Worm (Caenorhabditis elegans) whole organism, L3 larva: Measurements from ENCODE around the gene F42G2.7.

Source experiments
- R02D3.7 ChIP-seq: fragments of 150-350 bp; optimal IDR thresholded peaks from 2 replicates; lab custom pipeline; 2014; ENCODE audit warnings: missing biosample characterization, missing genetic modification characterization
- ZK546.5 ChIP-seq: sonication (generic microtip); optimal IDR thresholded peaks from 2 replicates; lab custom pipeline; 2017; ENCODE audit warnings: missing biosample characterization, missing genetic modification characterization
- aly-2 ChIP-seq: fragments of 150-350 bp; optimal IDR thresholded peaks from 2 replicates; lab custom pipeline; 2014; ENCODE audit warnings: missing biosample characterization, missing genetic modification characterization
- ama-1 ChIP-seq: fragments of 150-350 bp; optimal IDR thresholded peaks from 2 replicates; lab custom pipeline; 2018
- ceh-28 ChIP-seq: fragments of 150-350 bp; optimal IDR thresholded peaks from 2 replicates; lab custom pipeline; 2014; ENCODE audit warnings: missing biosample characterization, missing genetic modification reagents, missing genetic modification characterization
- ceh-82 ChIP-seq: fragments of 150-350 bp; optimal IDR thresholded peaks from 2 replicates; lab custom pipeline; 2014; ENCODE audit warnings: missing biosample characterization, missing genetic modification characterization
- daf-12 ChIP-seq: fragments of 150-350 bp; optimal IDR thresholded peaks from 2 replicates; lab custom pipeline; 2014; ENCODE audit warnings: missing biosample characterization, missing genetic modification reagents, missing genetic modification characterization
- egl-5 ChIP-seq: fragments of 150-350 bp; optimal IDR thresholded peaks from 2 replicates; lab custom pipeline; 2017; ENCODE audit warnings: missing biosample characterization, missing genetic modification reagents, missing genetic modification characterization, inconsistent platforms
- elt-1 ChIP-seq: fragments of 150-350 bp; optimal IDR thresholded peaks from 2 replicates; lab custom pipeline; 2014; ENCODE audit warnings: missing biosample characterization, missing genetic modification characterization
- elt-2 ChIP-seq: sonication (generic microtip); optimal IDR thresholded peaks from 2 replicates; lab custom pipeline; 2016; ENCODE audit warnings: missing genetic modification reagents, mild to moderate bottlenecking, missing genetic modification characterization, missing compliant biosample characterization
- elt-3 ChIP-seq, 3 experiments: fragments of 150-350 bp in 1 of 3; sonication (generic microtip) in 2 of 3; optimal IDR thresholded peaks; 2 replicates in 2 of 3; 4 replicates in 1 of 3; lab custom pipeline; 2014 to 2017; ENCODE audit warnings: missing biosample characterization in 3 of 3, missing genetic modification characterization in 3 of 3
- eor-1 ChIP-seq, 2 experiments: fragments of 150-350 bp; optimal IDR thresholded peaks; 2 replicates each; lab custom pipeline; 2014 to 2018; ENCODE audit warnings: missing biosample characterization in 2 of 2, missing genetic modification characterization in 2 of 2
- fkh-2 ChIP-seq: fragments of 150-350 bp; optimal IDR thresholded peaks from 2 replicates; lab custom pipeline; 2014; ENCODE audit warnings: missing biosample characterization, missing genetic modification reagents, missing genetic modification characterization
- fos-1 ChIP-seq: fragments of 150-350 bp; optimal IDR thresholded peaks from 2 replicates; lab custom pipeline; 2014; ENCODE audit warnings: missing biosample characterization, missing genetic modification characterization
- hmg-11 ChIP-seq: sonication (generic microtip); optimal IDR thresholded peaks from 2 replicates; lab custom pipeline; 2016; ENCODE audit warnings: missing genetic modification characterization, missing compliant biosample characterization
- jun-1 ChIP-seq: fragments of 150-350 bp; optimal IDR thresholded peaks from 2 replicates; lab custom pipeline; 2014; ENCODE audit warnings: missing biosample characterization, missing genetic modification reagents, missing genetic modification characterization
- lin-15B ChIP-seq: fragments of 150-350 bp; optimal IDR thresholded peaks from 2 replicates; lab custom pipeline; 2014; ENCODE audit warnings: missing biosample characterization, missing genetic modification characterization
- lin-39 ChIP-seq: fragments of 150-350 bp; optimal IDR thresholded peaks from 2 replicates; lab custom pipeline; 2018; ENCODE audit warnings: missing biosample characterization, missing genetic modification reagents, missing genetic modification characterization
- mml-1 ChIP-seq: fragments of 150-350 bp; sonication (generic microtip); optimal IDR thresholded peaks from 3 replicates; lab custom pipeline; 2014; ENCODE audit warnings: missing biosample characterization, missing genetic modification characterization
- nfya-1 ChIP-seq: sonication (generic microtip); optimal IDR thresholded peaks from 2 replicates; lab custom pipeline; 2017; ENCODE audit warnings: missing genetic modification characterization, mild to moderate bottlenecking, missing compliant biosample characterization, antibody characterized with exemption, moderate library complexity; ENCODE audit not compliant: insufficient read depth
- nhr-12 ChIP-seq: fragments of 150-350 bp; optimal IDR thresholded peaks from 2 replicates; lab custom pipeline; 2014; ENCODE audit warnings: missing biosample characterization, missing genetic modification characterization
- nhr-23 ChIP-seq: fragments of 150-350 bp; optimal IDR thresholded peaks from 2 replicates; lab custom pipeline; 2014; ENCODE audit warnings: missing biosample characterization, missing genetic modification reagents, missing genetic modification characterization
- nhr-237 ChIP-seq: fragments of 150-350 bp; optimal IDR thresholded peaks from 2 replicates; lab custom pipeline; 2014; ENCODE audit warnings: missing biosample characterization, missing genetic modification characterization
- nhr-25 ChIP-seq: sonication (generic microtip); optimal IDR thresholded peaks from 2 replicates; lab custom pipeline; 2017; ENCODE audit warnings: missing biosample characterization, missing genetic modification characterization
- nhr-28 ChIP-seq: fragments of 150-350 bp; optimal IDR thresholded peaks from 2 replicates; lab custom pipeline; 2014; ENCODE audit warnings: missing biosample characterization, missing genetic modification characterization
- nhr-67 ChIP-seq: fragments of 150-350 bp; optimal IDR thresholded peaks from 2 replicates; lab custom pipeline; 2014; ENCODE audit warnings: missing biosample characterization, missing genetic modification characterization
- nhr-76 ChIP-seq: fragments of 150-350 bp; sonication (generic microtip); optimal IDR thresholded peaks from 5 replicates; lab custom pipeline; 2014; ENCODE audit warnings: missing biosample characterization, missing genetic modification characterization
- pha-4 ChIP-seq: fragments of 150-350 bp; optimal IDR thresholded peaks from 2 replicates; lab custom pipeline; 2014; ENCODE audit warnings: missing biosample characterization, missing genetic modification reagents, missing genetic modification characterization
- sea-2 ChIP-seq: fragments of 150-350 bp; sonication (generic microtip); optimal IDR thresholded peaks from 4 replicates; lab custom pipeline; 2014; ENCODE audit warnings: missing biosample characterization, missing genetic modification reagents, missing genetic modification characterization
- skn-1 ChIP-seq: fragments of 150-350 bp; optimal IDR thresholded peaks from 2 replicates; lab custom pipeline; 2014; ENCODE audit warnings: missing biosample characterization, missing genetic modification characterization
- snpc-4 ChIP-seq: fragments of 150-350 bp; optimal IDR thresholded peaks from 2 replicates; lab custom pipeline; 2014; ENCODE audit warnings: missing biosample characterization, missing genetic modification characterization
- tbx-2 ChIP-seq: sonication (generic microtip); optimal IDR thresholded peaks from 2 replicates; lab custom pipeline; 2016; ENCODE audit warnings: mild to moderate bottlenecking, missing genetic modification characterization, missing compliant biosample characterization
- unc-39 ChIP-seq: sonication (generic microtip); optimal IDR thresholded peaks from 4 replicates; lab custom pipeline; 2017; ENCODE audit warnings: missing biosample characterization, missing genetic modification characterization
- unc-62 ChIP-seq: fragments of 150-350 bp; sonication (generic microtip); optimal IDR thresholded peaks from 4 replicates; lab custom pipeline; 2014; ENCODE audit warnings: missing biosample characterization, missing genetic modification reagents, missing genetic modification characterization
- zag-1 ChIP-seq: fragments of 150-350 bp; optimal IDR thresholded peaks from 2 replicates; lab custom pipeline; 2014; ENCODE audit warnings: missing biosample characterization, missing genetic modification characterization
- ztf-11 ChIP-seq: fragments of 150-350 bp; optimal IDR thresholded peaks from 2 replicates; lab custom pipeline; 2014; ENCODE audit warnings: missing biosample characterization, missing genetic modification characterization

The F42G2.7 gene

DNA sequence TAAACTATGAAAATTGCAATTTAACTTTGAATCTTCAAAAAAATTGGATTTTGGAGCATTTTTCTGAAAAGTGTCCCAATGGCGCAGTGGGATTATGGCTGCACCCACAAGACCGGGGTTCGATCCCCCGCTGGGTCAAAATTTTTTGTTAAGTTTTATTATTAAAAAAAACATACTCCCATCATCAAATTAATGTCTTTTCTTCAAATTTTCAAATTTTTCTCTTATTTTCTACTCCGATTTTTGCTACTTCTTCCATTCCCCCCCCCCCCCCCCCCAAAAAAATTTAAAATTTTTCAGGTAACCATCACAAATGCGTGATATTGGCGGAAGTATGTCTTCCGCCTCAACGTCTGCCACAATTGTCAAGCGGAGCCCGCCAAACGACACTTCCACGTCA is 25.0 kb downstream of the F42G2.7 start, which contains the start of gene vab-19:
TSS of gene vab-19 (plus strand) at position 301 of the 400 bp plus-strand sequence.
- no peak for TF ChIP-seq lin-15B (tag; lab: Kevin White, UChicago)
- TF ChIP-seq snpc-4 (tag; lab: Kevin White, UChicago), result no peak
- no peak for TF ChIP-seq skn-1
- TF ChIP-seq nhr-76 (tag; lab: Kevin White, UChicago), result no peak
- TF ChIP-seq elt-2, result no peak
- TF ChIP-seq pha-4 (tag; lab: Kevin White, UChicago), result no peak
- TF ChIP-seq unc-62, result no peak
- TF ChIP-seq elt-3 (tag; optimal IDR thresholded peaks at IDR 0.05; lab: Kevin White, UChicago), result no peak
- TF ChIP-seq eor-1 (tag; optimal IDR thresholded peaks at IDR 0.05; lab: Kevin White, UChicago), result no peak
- no peak for TF ChIP-seq nhr-237 (tag; lab: Kevin White, UChicago)
- TF ChIP-seq fos-1 (tag; lab: Kevin White, UChicago), result no peak
- TF ChIP-seq daf-12 (tag; lab: Kevin White, UChicago), result no peak
- TF ChIP-seq nhr-23 (tag; lab: Kevin White, UChicago), result no peak
- no peak for TF ChIP-seq jun-1 (tag; lab: Kevin White, UChicago)
- TF ChIP-seq nhr-12 (tag; lab: Kevin White, UChicago), result no peak
- no peak for TF ChIP-seq lin-39 (tag; lab: Kevin White, UChicago)

DNA sequence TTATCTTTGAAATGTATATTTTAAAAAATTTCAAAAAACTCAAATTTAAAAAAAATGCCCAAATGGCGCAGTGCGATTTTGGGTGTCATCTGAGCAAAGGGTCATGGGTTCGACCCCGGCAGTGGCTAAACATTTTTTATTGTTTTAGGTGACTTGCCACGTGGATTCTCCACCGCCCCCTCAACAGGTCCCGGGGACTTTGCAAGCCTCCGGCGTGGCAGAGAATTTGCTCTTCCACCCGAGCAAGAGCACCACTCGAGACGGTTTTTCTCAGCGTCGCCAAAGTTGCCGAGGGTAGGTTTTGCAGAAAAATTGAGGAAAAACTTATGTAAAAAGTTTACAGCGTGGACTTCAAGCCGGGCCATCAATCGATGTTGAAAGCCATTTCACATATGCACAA is 27.2 kb downstream of the F42G2.7 start:
- TF ChIP-seq fos-1 (tag; lab: Kevin White, UChicago) (no peak), ztf-11 (no peak), fkh-2 (tag; lab: Kevin White, UChicago) (no peak), pha-4 (tag; lab: Kevin White, UChicago) (no peak), eor-1 (tag; optimal IDR thresholded peaks at IDR 0.05; lab: Kevin White, UChicago) (no peak), nhr-25 (tag; lab: Kevin White, UChicago) (no peak), R02D3.7 (tag; lab: Kevin White, UChicago) (no peak), nhr-237 (tag; lab: Kevin White, UChicago) (no peak), ceh-28 (tag; lab: Kevin White, UChicago) (no peak), ZK546.5 (tag; lab: Kevin White, UChicago) (no peak), unc-39 (tag; lab: Kevin White, UChicago) (no peak), elt-1 (tag; lab: Kevin White, UChicago) (no peak), tbx-2 (no peak), egl-5 (tag; lab: Kevin White, UChicago) (no peak), ama-1 (lab: Kevin White, UChicago) (no peak), ceh-82 (tag; lab: Kevin White, UChicago) (no peak), sea-2 (GFP tag; lab: Kevin White, UChicago) (no peak), zag-1 (tag; lab: Kevin White, UChicago) (no peak), skn-1 (no peak)

DNA sequence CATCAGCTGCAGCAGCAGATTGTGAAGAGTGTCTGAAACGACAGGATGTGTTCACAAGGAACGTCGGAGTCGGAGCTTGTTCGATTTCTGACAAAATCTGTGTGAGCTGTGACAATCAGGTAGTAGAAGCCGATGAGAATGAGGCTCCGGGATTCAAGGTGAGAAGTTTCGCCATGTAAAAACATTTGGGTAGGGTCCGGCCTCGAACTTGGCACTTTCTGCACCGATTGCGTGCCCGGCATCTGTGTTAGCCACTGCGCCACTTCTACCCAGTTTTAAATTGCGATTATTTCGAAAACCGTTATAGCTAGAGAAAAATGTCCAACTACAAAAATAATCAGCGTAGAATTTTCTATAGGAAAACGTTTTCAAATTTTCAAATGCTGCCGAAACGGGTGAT is 28.8 kb downstream of the F42G2.7 start:
- TF ChIP-seq nhr-67 (no peak), skn-1 (no peak), aly-2 (tag; lab: Kevin White, UChicago) (no peak), lin-39 (tag; lab: Kevin White, UChicago) (no peak), lin-15B (tag; lab: Kevin White, UChicago) (no peak), fos-1 (tag; lab: Kevin White, UChicago) (no peak), ZK546.5 (tag; lab: Kevin White, UChicago) (no peak), nhr-23 (tag; lab: Kevin White, UChicago) (no peak), unc-62 (no peak), mml-1 (tag; lab: Kevin White, UChicago) (no peak), jun-1 (tag; lab: Kevin White, UChicago) (no peak), nhr-237 (tag; lab: Kevin White, UChicago) (no peak), elt-2 (no peak)

DNA sequence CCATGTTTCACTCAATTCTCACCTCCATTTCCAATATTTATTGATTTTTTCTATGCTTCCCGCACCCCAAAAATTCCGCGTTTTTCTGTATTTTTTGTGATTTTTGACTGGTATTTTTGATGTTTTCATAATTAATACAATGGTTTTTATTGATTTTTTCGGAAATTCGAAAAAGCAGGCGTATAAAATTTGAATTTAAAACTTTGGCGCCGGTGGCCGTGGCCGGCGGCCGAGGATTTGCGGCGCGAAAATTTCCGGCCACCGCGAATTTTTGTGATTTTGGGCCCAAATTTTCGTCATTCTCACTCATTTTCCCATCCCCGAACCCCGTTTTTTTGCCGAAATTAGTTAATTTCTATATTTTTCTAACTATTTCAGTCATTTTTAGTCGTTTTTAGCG is 33.0 kb downstream of the F42G2.7 start:
- peak; percentile 60 for TF ChIP-seq ceh-28 (tag; lab: Kevin White, UChicago)
- peak; percentile 1 for TF ChIP-seq elt-2
- TF ChIP-seq pha-4 (tag; lab: Kevin White, UChicago), result peak; percentile 9
- peak; percentile 24 for TF ChIP-seq snpc-4 (tag; lab: Kevin White, UChicago)
- no peak for TF ChIP-seq elt-1 (tag; lab: Kevin White, UChicago)
- no peak for TF ChIP-seq ztf-11
- no peak for TF ChIP-seq mml-1 (tag; lab: Kevin White, UChicago)
- TF ChIP-seq eor-1 (tag; optimal IDR thresholded peaks at IDR 0.05; lab: Kevin White, UChicago), result no peak
- no peak for TF ChIP-seq nhr-28
- TF ChIP-seq nfya-1 (tag; lab: Kevin White, UChicago), result peak; percentile 45
- TF ChIP-seq hmg-11 (tag; lab: Kevin White, UChicago), result peak; percentile 28
- TF ChIP-seq nhr-67, result no peak
- peak; percentile 9 for TF ChIP-seq lin-15B (tag; lab: Kevin White, UChicago)
- peak; percentile 26 for TF ChIP-seq nhr-23 (tag; lab: Kevin White, UChicago)
